Worm (Caenorhabditis elegans) whole organism, mixed stage, embryonic: ENCODE results near the gene sre-45.

Source experiments
- flh-1 ChIP-seq: fragments of 200-800 bp; sonication (Bioruptor generic); optimal IDR thresholded peaks from 2 replicates; lab custom pipeline; 2018; ENCODE audit warnings: mild to moderate bottlenecking, missing genetic modification characterization, moderate library complexity, missing compliant biosample characterization
- nhr-237 ChIP-seq: fragments of 150-350 bp; optimal IDR thresholded peaks from 2 replicates; lab custom pipeline; 2014; ENCODE audit warnings: missing biosample characterization, missing genetic modification characterization
- nhr-28 ChIP-seq: fragments of 150-350 bp; optimal IDR thresholded peaks from 2 replicates; lab custom pipeline; 2014; ENCODE audit warnings: missing biosample characterization, missing genetic modification characterization
- pha-4 ChIP-seq: fragments of 150-350 bp; optimal IDR thresholded peaks from 2 replicates; lab custom pipeline; 2018; ENCODE audit warnings: missing biosample characterization, missing genetic modification reagents, missing genetic modification characterization
- sem-2 ChIP-seq: fragments of 200-800 bp; sonication (Bioruptor generic); optimal IDR thresholded peaks from 2 replicates; lab custom pipeline; 2018; ENCODE audit warnings: mild to moderate bottlenecking, missing genetic modification characterization, missing compliant biosample characterization

DNA sequence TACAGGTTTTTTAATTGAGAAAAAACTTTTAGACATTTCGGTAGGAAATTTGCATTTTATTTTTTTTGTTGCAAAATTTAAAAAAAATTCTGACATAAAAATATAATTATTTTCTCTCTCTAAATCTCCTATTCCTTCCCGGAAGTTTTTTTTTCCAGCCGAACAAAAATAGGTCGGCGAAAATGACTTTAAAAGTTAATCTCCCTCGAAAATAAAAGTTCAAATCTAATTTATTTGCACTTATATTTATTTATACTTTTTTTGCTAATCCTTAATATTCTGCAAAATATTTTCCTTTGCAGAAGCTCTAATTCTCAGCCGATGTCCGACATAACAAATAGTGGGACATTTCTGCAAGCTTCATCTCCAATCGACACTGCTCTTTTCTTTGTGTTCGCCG lies 16.1 kb upstream of the sre-45 start, which contains the start of gene F45H10.5:
- TF ChIP-seq pha-4 (tag; lab: Kevin White, UChicago) (no peak), nhr-28 (no peak), nhr-237 (tag; lab: Kevin White, UChicago) (no peak), sem-2 (no peak), flh-1 (GFP tag; lab: Kevin White, UChicago) (no peak)
